Worm (Caenorhabditis elegans) whole organism, late embryonic: ENCODE results near the gene Y41C4A.32.
A peak's percentile ranks its signal among the peaks of the same experiment; 100 is the strongest.

Experiments
- C08G9.2 ChIP-seq: sonication (generic microtip); optimal IDR thresholded peaks from 2 replicates; lab custom pipeline; 2016; ENCODE audit warnings: mild to moderate bottlenecking, missing genetic modification characterization, moderate library complexity, missing compliant biosample characterization
- F13H6.1 ChIP-seq: sonication (generic microtip); optimal IDR thresholded peaks from 2 replicates; lab custom pipeline; 2016; ENCODE audit warnings: missing genetic modification characterization, missing compliant biosample characterization
- T23F11.4 ChIP-seq: fragments of 200-800 bp; sonication (Bioruptor generic); optimal IDR thresholded peaks from 2 replicates; lab custom pipeline; 2018; ENCODE audit warnings: mild to moderate bottlenecking, missing genetic modification characterization, missing compliant biosample characterization
- ceh-2 ChIP-seq: sonication (generic microtip); optimal IDR thresholded peaks from 2 replicates; lab custom pipeline; 2016; ENCODE audit warnings: missing genotype, missing genetic modification characterization, missing compliant biosample characterization
- ceh-24 ChIP-seq: sonication (generic microtip); optimal IDR thresholded peaks from 2 replicates; lab custom pipeline; 2016; ENCODE audit warnings: mild to moderate bottlenecking, missing genetic modification characterization, missing compliant biosample characterization
- ceh-6 ChIP-seq: fragments of 200-800 bp; sonication (Bioruptor generic); optimal IDR thresholded peaks from 2 replicates; lab custom pipeline; 2018; ENCODE audit warnings: mild to moderate bottlenecking, missing genetic modification characterization, missing compliant biosample characterization
- dmd-4 ChIP-seq: sonication (generic microtip); optimal IDR thresholded peaks from 2 replicates; lab custom pipeline; 2016; ENCODE audit warnings: borderline replicate concordance, missing genetic modification characterization, missing compliant biosample characterization
- dve-1 ChIP-seq: sonication (generic microtip); optimal IDR thresholded peaks from 2 replicates; lab custom pipeline; 2017; ENCODE audit warnings: antibody characterized with exemption, mild to moderate bottlenecking, missing genetic modification characterization, missing compliant biosample characterization
- elt-4 ChIP-seq: sonication (generic microtip); optimal IDR thresholded peaks from 2 replicates; lab custom pipeline; 2016; ENCODE audit warnings: missing genetic modification characterization, missing compliant biosample characterization
- fax-1 ChIP-seq: sonication (generic microtip); optimal IDR thresholded peaks from 2 replicates; lab custom pipeline; 2016; ENCODE audit warnings: missing genotype, missing genetic modification characterization, missing compliant biosample characterization
- fkh-10 ChIP-seq: fragments of 150-350 bp; optimal IDR thresholded peaks from 2 replicates; lab custom pipeline; 2014; ENCODE audit warnings: missing biosample characterization, missing genetic modification reagents, missing genetic modification characterization
- fkh-6 ChIP-seq: sonication (generic microtip); optimal IDR thresholded peaks from 2 replicates; lab custom pipeline; 2016; ENCODE audit warnings: missing genetic modification characterization, missing compliant biosample characterization
- gmeb-2 ChIP-seq: sonication (generic microtip); optimal IDR thresholded peaks from 2 replicates; lab custom pipeline; 2016; ENCODE audit warnings: missing genetic modification characterization, inconsistent platforms, missing compliant biosample characterization
- hlh-30 ChIP-seq: sonication (generic microtip); optimal IDR thresholded peaks from 2 replicates; lab custom pipeline; 2017; ENCODE audit warnings: antibody characterized with exemption, missing genetic modification characterization, missing compliant biosample characterization; ENCODE audit not compliant: insufficient read depth
- hlh-8 ChIP-seq: sonication (generic microtip); optimal IDR thresholded peaks from 2 replicates; lab custom pipeline; 2016; ENCODE audit warnings: missing genotype, missing genetic modification characterization, missing compliant biosample characterization
- lim-6 ChIP-seq: sonication (generic microtip); optimal IDR thresholded peaks from 2 replicates; lab custom pipeline; 2016; ENCODE audit warnings: missing genetic modification characterization, missing compliant biosample characterization
- lin-11 ChIP-seq: fragments of 200-800 bp; sonication (Bioruptor generic); optimal IDR thresholded peaks from 2 replicates; lab custom pipeline; 2018; ENCODE audit warnings: mild to moderate bottlenecking, missing genetic modification characterization, missing compliant biosample characterization
- mec-3 ChIP-seq: sonication (generic microtip); optimal IDR thresholded peaks from 2 replicates; lab custom pipeline; 2016; ENCODE audit warnings: borderline replicate concordance, missing genetic modification characterization, missing compliant biosample characterization
- nfya-1 ChIP-seq: sonication (generic microtip); optimal IDR thresholded peaks from 2 replicates; lab custom pipeline; 2017; ENCODE audit warnings: missing genetic modification characterization, mild to moderate bottlenecking, missing compliant biosample characterization, antibody characterized with exemption, moderate library complexity
- nhr-11 ChIP-seq: fragments of 150-350 bp; optimal IDR thresholded peaks from 2 replicates; lab custom pipeline; 2014; ENCODE audit warnings: missing biosample characterization, missing genetic modification characterization
- pag-3 ChIP-seq: sonication (generic microtip); optimal IDR thresholded peaks from 2 replicates; lab custom pipeline; 2016; ENCODE audit warnings: missing compliant biosample characterization, missing genetic modification characterization, borderline replicate concordance
- pat-9 ChIP-seq: fragments of 200-800 bp; sonication (Bioruptor generic); optimal IDR thresholded peaks from 2 replicates; lab custom pipeline; 2018; ENCODE audit warnings: mild to moderate bottlenecking, missing genetic modification characterization, moderate library complexity, missing compliant biosample characterization
- pax-1 ChIP-seq: fragments of 150-350 bp; optimal IDR thresholded peaks from 2 replicates; lab custom pipeline; 2014; ENCODE audit warnings: missing biosample characterization, missing genetic modification characterization
- pha-2 ChIP-seq: sonication (generic microtip); optimal IDR thresholded peaks from 2 replicates; lab custom pipeline; 2017; ENCODE audit warnings: mild to moderate bottlenecking, missing genetic modification characterization, missing compliant biosample characterization
- pha-4 ChIP-seq: fragments of 150-350 bp; optimal IDR thresholded peaks from 2 replicates; lab custom pipeline; 2018; ENCODE audit warnings: missing biosample characterization, missing genetic modification reagents, missing genetic modification characterization
- pqm-1 ChIP-seq: sonication (generic microtip); optimal IDR thresholded peaks from 2 replicates; lab custom pipeline; 2016; ENCODE audit warnings: missing genetic modification characterization, missing compliant biosample characterization
- pros-1 ChIP-seq: fragments of 150-350 bp; optimal IDR thresholded peaks from 2 replicates; lab custom pipeline; 2014; ENCODE audit warnings: missing biosample characterization, missing genetic modification reagents, missing genetic modification characterization
- rnt-1 ChIP-seq: sonication (generic microtip); optimal IDR thresholded peaks from 2 replicates; lab custom pipeline; 2016; ENCODE audit warnings: missing genetic modification characterization, missing compliant biosample characterization
- sdc-2 ChIP-seq: sonication (generic microtip); optimal IDR thresholded peaks from 2 replicates; lab custom pipeline; 2016; ENCODE audit warnings: missing genotype, missing genetic modification characterization, missing compliant biosample characterization
- sox-2 ChIP-seq: fragments of 200-800 bp; sonication (Bioruptor generic); IDR thresholded peaks from 2 replicates; pipeline ENCODE4 v1.3.6; 2022; ENCODE audit warnings: missing genetic modification reagents, missing genetic modification characterization, missing compliant biosample characterization
- tbx-2 ChIP-seq: sonication (generic microtip); optimal IDR thresholded peaks from 2 replicates; lab custom pipeline; 2016; ENCODE audit warnings: missing genetic modification characterization, missing compliant biosample characterization
- unc-42 ChIP-seq: sonication (generic microtip); optimal IDR thresholded peaks from 2 replicates; lab custom pipeline; 2016; ENCODE audit warnings: missing genotype, missing genetic modification characterization, missing compliant biosample characterization
- unc-55 ChIP-seq: sonication (generic microtip); optimal IDR thresholded peaks from 2 replicates; lab custom pipeline; 2017; ENCODE audit warnings: missing biosample characterization, missing genetic modification reagents, missing genetic modification characterization
- unc-86 ChIP-seq: sonication (generic microtip); optimal IDR thresholded peaks from 2 replicates; lab custom pipeline; 2016; ENCODE audit warnings: missing genetic modification characterization, missing compliant biosample characterization
- ztf-16 ChIP-seq: sonication (generic microtip); optimal IDR thresholded peaks from 2 replicates; lab custom pipeline; 2017; ENCODE audit warnings: missing genetic modification characterization, missing compliant biosample characterization

Gene Y41C4A.32

DNA sequence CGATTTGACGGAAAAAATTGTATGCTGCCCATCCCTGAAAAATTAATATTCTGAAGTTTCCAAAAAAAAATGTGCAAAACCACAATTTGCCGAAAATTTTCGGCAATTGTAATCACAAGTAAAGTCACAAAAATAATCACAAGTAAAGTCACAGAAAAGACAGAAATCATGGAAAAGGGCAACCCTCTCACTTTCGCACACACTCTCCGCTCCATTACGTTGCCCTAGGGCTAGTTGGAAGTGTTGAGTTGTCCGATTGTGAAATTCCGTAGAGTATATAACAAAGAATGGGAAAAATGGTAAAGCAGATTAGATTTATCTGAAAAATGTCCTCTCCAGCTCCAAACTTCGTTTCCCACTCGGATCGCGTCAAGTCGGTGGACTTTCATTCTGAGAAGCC lies at the start of gene Y41C4A.32:
Y41C4A.32 (plus strand) TSS at position 302 of the 400 bp plus-strand sequence.
- TF ChIP-seq lin-11 (tag; lab: Kevin White, UChicago), result no peak
- no peak for TF ChIP-seq tbx-2
- TF ChIP-seq ceh-24 (tag; lab: Kevin White, UChicago), result no peak
- no peak for TF ChIP-seq gmeb-2 (tag; lab: Kevin White, UChicago)
- no peak for TF ChIP-seq pha-4 (tag; lab: Kevin White, UChicago)
- no peak for TF ChIP-seq ceh-6 (GFP tag; lab: Kevin White, UChicago)
- no peak for TF ChIP-seq pat-9 (tag; lab: Kevin White, UChicago)

ce11 chrIII:11680514-11680913 lies 41.0 kb upstream of the Y41C4A.32 start:
- no peak for TF ChIP-seq nhr-11 (tag; lab: Kevin White, UChicago)
- TF ChIP-seq T23F11.4 (GFP tag; lab: Kevin White, UChicago), result no peak
- no peak for TF ChIP-seq ceh-2 (tag; lab: Kevin White, UChicago)
- TF ChIP-seq mec-3 (tag; lab: Kevin White, UChicago), result no peak
- no peak for TF ChIP-seq ztf-16 (tag; lab: Kevin White, UChicago)
- no peak for TF ChIP-seq F13H6.1 (tag; lab: Kevin White, UChicago)
- no peak for TF ChIP-seq dve-1 (tag; lab: Kevin White, UChicago)
- no peak for TF ChIP-seq nfya-1 (tag; lab: Kevin White, UChicago)
- no peak for TF ChIP-seq rnt-1 (tag; lab: Kevin White, UChicago)
- TF ChIP-seq lim-6, result no peak

DNA sequence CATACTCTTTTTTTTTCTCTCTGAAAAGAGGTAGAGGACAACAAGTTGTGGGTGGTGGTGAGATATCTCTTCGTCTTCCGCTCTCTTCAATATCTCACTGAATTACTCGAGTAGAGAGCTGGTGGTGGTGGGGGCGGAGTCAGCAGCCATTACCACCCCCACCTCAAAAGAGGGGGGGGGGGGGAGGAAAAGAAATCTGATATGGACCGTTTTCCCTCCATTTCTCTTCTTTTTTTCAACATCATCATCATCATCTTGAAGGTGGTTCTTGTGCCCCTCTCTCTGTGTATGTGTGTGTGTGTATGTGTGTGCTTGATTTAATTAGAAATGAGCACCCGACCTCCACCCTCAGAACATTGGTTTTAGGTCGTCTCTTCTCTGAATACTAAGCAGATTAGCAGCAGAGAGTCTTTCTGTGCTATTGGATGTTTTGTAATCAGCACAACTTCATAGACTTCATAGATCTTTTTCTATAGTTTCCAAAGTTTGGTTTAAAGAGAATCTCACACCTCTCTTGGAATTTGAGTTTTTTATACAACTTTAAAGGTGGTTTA lies 40.0 kb upstream of the Y41C4A.32 start:
- TF ChIP-seq pat-9 (tag; lab: Kevin White, UChicago) (no peak), sox-2 (GFP tag; lab: Robert Waterston, UW) (no peak), unc-42 (peak; percentile 91)

ce11 chrIII:11683038-11683437 lies 38.5 kb upstream of the Y41C4A.32 start:
- no peak for TF ChIP-seq hlh-8 (tag; lab: Kevin White, UChicago)
- TF ChIP-seq fkh-10 (GFP tag; lab: Kevin White, UChicago), result no peak
- TF ChIP-seq nhr-11 (tag; lab: Kevin White, UChicago), result no peak

DNA sequence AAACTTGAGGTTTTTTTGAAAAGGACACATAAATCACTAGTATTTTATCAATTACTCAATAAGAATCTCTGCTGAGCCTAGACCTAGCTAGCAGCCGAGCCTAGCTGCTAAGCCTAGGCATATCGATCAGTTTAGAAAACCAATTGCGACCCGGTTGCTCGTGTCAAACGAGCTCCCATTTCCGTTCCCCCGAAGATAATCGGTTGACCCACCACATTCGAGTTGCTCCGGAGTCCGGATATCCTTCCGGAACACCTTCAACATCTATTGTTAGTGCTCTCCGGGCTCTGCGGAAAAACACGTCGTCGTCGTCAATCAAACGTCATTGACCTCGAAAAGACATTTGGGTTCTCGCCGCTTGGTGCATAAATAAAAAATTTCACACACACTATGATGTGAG lies 37.7 kb upstream of the Y41C4A.32 start:
- TF ChIP-seq hlh-30 (no peak), dmd-4 (no peak), fkh-6 (tag; lab: Kevin White, UChicago) (no peak), ceh-24 (tag; lab: Kevin White, UChicago) (no peak), pros-1 (tag; lab: Kevin White, UChicago) (no peak), pag-3 (no peak), pax-1 (tag; lab: Kevin White, UChicago) (no peak), sdc-2 (tag; lab: Kevin White, UChicago) (no peak), hlh-8 (tag; lab: Kevin White, UChicago) (no peak), pha-2 (tag; lab: Kevin White, UChicago) (no peak), lim-6 (no peak), C08G9.2 (tag; lab: Kevin White, UChicago) (no peak), elt-4 (tag; lab: Kevin White, UChicago) (no peak), unc-55 (GFP tag; lab: Kevin White, UChicago) (no peak), fax-1 (no peak), pqm-1 (tag; lab: Kevin White, UChicago) (no peak), T23F11.4 (GFP tag; lab: Kevin White, UChicago) (no peak), unc-86 (no peak)
